Fruit fly (Drosophila melanogaster): ENCODE measurements around the gene ClpX.

Gene ClpX

dm6 chr3R:19891363-19891762, 12.1 kb downstream of the ClpX start:
- TF ChIP-seq Eip78C (GFP tag) (peak; percentile 59), eg (GFP tag; IDR thresholded peaks at IDR 0.05) (0 out of 3 replicates have a peak, but pooled peaks have one; percentile 26), vri (GFP tag; optimal IDR thresholded peaks at IDR 0.05) (no peak), Smox (GFP tag; optimal IDR thresholded peaks at IDR 0.05) (no peak)

- TF ChIP-seq OdsH (GFP tag; optimal IDR thresholded peaks at IDR 0.05) (no peak), fd85E (GFP tag; optimal IDR thresholded peaks at IDR 0.05) (no peak), eg (GFP tag; IDR thresholded peaks at IDR 0.05) (peak; percentile 34; the same call in 1 of the 3 replicates), CG11762 (GFP tag; optimal IDR thresholded peaks at IDR 0.05; ENCODE audit: insufficient read depth) (no peak), CG10669 (GFP tag; optimal IDR thresholded peaks at IDR 0.05) (no peak), CG4318 (GFP tag; optimal IDR thresholded peaks at IDR 0.05) (no peak), Hr4 (GFP tag; optimal IDR thresholded peaks at IDR 0.05) (peak; percentile 12), fkh (GFP tag; optimal IDR thresholded peaks at IDR 0.05) (no peak), CG8632 (GFP tag; optimal IDR thresholded peaks at IDR 0.05) (no peak), CG11902 (GFP tag; optimal IDR thresholded peaks at IDR 0.05) (no peak), cyc (GFP tag; optimal IDR thresholded peaks at IDR 0.05) (no peak), CG8119 (GFP tag; IDR thresholded peaks at IDR 0.05) (no peak), ss (GFP tag; optimal IDR thresholded peaks at IDR 0.05) (no peak), Eip78C (GFP tag) (no peak), net (GFP tag; optimal IDR thresholded peaks at IDR 0.05) (peak; percentile 20), CG11294 (GFP tag; IDR thresholded peaks at IDR 0.05) (no peak), svp (GFP tag) (peak; percentile 71), fd59A (GFP tag; optimal IDR thresholded peaks at IDR 0.05) (no peak), CG10631 (GFP tag; optimal IDR thresholded peaks at IDR 0.05) (no peak), CG16779 (tag; optimal IDR thresholded peaks at IDR 0.05) (no peak), pdm3 (GFP tag; optimal IDR thresholded peaks at IDR 0.05) (peak; percentile 8), CG15336 (GFP tag; IDR thresholded peaks at IDR 0.05) (no peak), Eip75B (GFP tag; optimal IDR thresholded peaks at IDR 0.05) (no peak), Sox14 (GFP tag; optimal IDR thresholded peaks at IDR 0.05) (peak; percentile 4), CG6163 (GFP tag; IDR thresholded peaks at IDR 0.05) (0 out of 3 replicates have a peak, but pooled peaks have one; percentile 20), Hr38 (GFP tag; optimal IDR thresholded peaks at IDR 0.05) (no peak), CG32006 (GFP tag; optimal IDR thresholded peaks at IDR 0.05) (peak; percentile 16), esn (GFP tag; optimal IDR thresholded peaks at IDR 0.05) (no peak), CG31627 (GFP tag; optimal IDR thresholded peaks at IDR 0.05) (no peak), lz (GFP tag; optimal IDR thresholded peaks at IDR 0.05) (no peak), Lpt (GFP tag; optimal IDR thresholded peaks at IDR 0.05) (no peak), Met (GFP tag; optimal IDR thresholded peaks at IDR 0.05) (no peak), Blimp-1 (GFP tag; optimal IDR thresholded peaks at IDR 0.05) (no peak), Hr39 (GFP tag; optimal IDR thresholded peaks at IDR 0.05) (no peak), CG34406 (GFP tag; optimal IDR thresholded peaks at IDR 0.05) (no peak), acj6 (GFP tag; optimal IDR thresholded peaks at IDR 0.05) (peak; percentile 5), Ets96B (tag; optimal IDR thresholded peaks at IDR 0.05) (no peak)
These were observed 13.0 kb downstream of the ClpX start, which contains the start of gene CG4733 for dm6 chr3R:19890340-19890998. Gene CG4733, plus strand, starts transcription at chr3R:19890689.

- no peak for TF ChIP-seq CG7368 (GFP tag; optimal IDR thresholded peaks at IDR 0.05)
- TF ChIP-seq ss (GFP tag; optimal IDR thresholded peaks at IDR 0.05), result no peak
- TF ChIP-seq CG6808 (GFP tag; optimal IDR thresholded peaks at IDR 0.05), result no peak
- TF ChIP-seq CG10669 (GFP tag; optimal IDR thresholded peaks at IDR 0.05), result no peak
- TF ChIP-seq salr (GFP tag; optimal IDR thresholded peaks at IDR 0.05), result no peak
- 0 out of 3 replicates have a peak, but pooled peaks have one; percentile 6 for TF ChIP-seq CG6163 (GFP tag; IDR thresholded peaks at IDR 0.05)
- TF ChIP-seq eg (GFP tag; IDR thresholded peaks at IDR 0.05), result no peak
- no peak for TF ChIP-seq Lpt (GFP tag; optimal IDR thresholded peaks at IDR 0.05)
- TF ChIP-seq fkh (GFP tag; optimal IDR thresholded peaks at IDR 0.05), result peak; percentile 68
- TF ChIP-seq net (GFP tag; optimal IDR thresholded peaks at IDR 0.05), result no peak
- no peak for TF ChIP-seq Smox (GFP tag; optimal IDR thresholded peaks at IDR 0.05)
- TF ChIP-seq fd85E (GFP tag; optimal IDR thresholded peaks at IDR 0.05), result no peak
- no peak for TF ChIP-seq CG3919 (GFP tag; optimal IDR thresholded peaks at IDR 0.05)
- TF ChIP-seq CG32006 (GFP tag; optimal IDR thresholded peaks at IDR 0.05), result peak; percentile 31
- TF ChIP-seq CG1621 (tag; optimal IDR thresholded peaks at IDR 0.05), result no peak
- peak; percentile 60 for TF ChIP-seq CG6276 (GFP tag; optimal IDR thresholded peaks at IDR 0.05)
- TF ChIP-seq Hr4 (GFP tag; optimal IDR thresholded peaks at IDR 0.05), result no peak
- TF ChIP-seq CG8632 (GFP tag; optimal IDR thresholded peaks at IDR 0.05), result no peak
- peak; percentile 46 for TF ChIP-seq Eip78C (GFP tag)
- no peak for TF ChIP-seq CG11902 (GFP tag; optimal IDR thresholded peaks at IDR 0.05)
- no peak; the same call in 2 of the 3 replicates for TF ChIP-seq CG8119 (GFP tag; IDR thresholded peaks at IDR 0.05)
These were observed 13.8 kb downstream of the ClpX start for dm6 chr3R:19889603-19890187.

Data from whole organism, prepupa.